Fruit fly (Drosophila melanogaster) whole organism, embryonic: ENCODE results near the gene fmt.

ENCODE experiments used
- Ada2b ChIP-seq: fragments of 200-800 bp; sonication (Bioruptor generic); IDR thresholded peaks from 2 replicates; pipeline ENCODE4 v1.3.6; 2022; ENCODE audit warnings: missing biosample characterization, missing genetic modification characterization
- CG11456 ChIP-seq: fragments of 200-800 bp; sonication (Bioruptor generic); IDR thresholded peaks from 3 replicates; pipeline ENCODE4 v1.3.6; 2022; ENCODE audit warnings: missing biosample characterization, missing genetic modification characterization
- CG12769 ChIP-seq: fragments of 200-800 bp; sonication (Bioruptor generic); optimal IDR thresholded peaks from 2 replicates; lab custom pipeline; 2019; ENCODE audit warnings: missing biosample characterization, mild to moderate bottlenecking, missing genetic modification characterization, moderate library complexity
- CG1529 ChIP-seq: fragments of 200-800 bp; sonication (Bioruptor generic); optimal IDR thresholded peaks from 3 replicates; lab custom pipeline; 2018; ENCODE audit warnings: missing biosample characterization, missing genetic modification characterization
- CG4282 ChIP-seq: fragments of 200-800 bp; sonication (Bioruptor generic); optimal IDR thresholded peaks from 2 replicates; lab custom pipeline; 2016; ENCODE audit warnings: missing biosample characterization, missing genetic modification characterization
- CG5953 ChIP-seq: fragments of 200-800 bp; sonication (Bioruptor generic); IDR thresholded peaks from 2 replicates; pipeline ENCODE4 v1.3.6; 2022; ENCODE audit warnings: missing biosample characterization, missing genetic modification characterization
- CG8359 ChIP-seq: fragments of 200-800 bp; sonication (Bioruptor generic); optimal IDR thresholded peaks from 2 replicates; lab custom pipeline; 2017; ENCODE audit warnings: missing biosample characterization, mild to moderate bottlenecking, missing genetic modification characterization, borderline replicate concordance
- Dad ChIP-seq: fragments of 200-800 bp; sonication (Bioruptor generic); optimal IDR thresholded peaks from 3 replicates; lab custom pipeline; 2016; ENCODE audit warnings: missing biosample characterization, missing genetic modification characterization
- Ets65A ChIP-seq: fragments of 200-800 bp; sonication (Bioruptor generic); peaks from one replicate; lab custom pipeline; 2016; ENCODE audit warnings: missing biosample characterization, missing genetic modification characterization
- HLH3B ChIP-seq: fragments of 200-800 bp; sonication (Bioruptor generic); IDR thresholded peaks from 2 replicates; pipeline ENCODE4 v1.3.6; 2022; ENCODE audit warnings: missing biosample characterization, missing genetic modification characterization
- cg ChIP-seq: fragments of 200-800 bp; sonication (Bioruptor generic); optimal IDR thresholded peaks from 3 replicates; lab custom pipeline; 2019; ENCODE audit warnings: missing biosample characterization, mild to moderate bottlenecking, missing genetic modification characterization, moderate library complexity
- her ChIP-seq: fragments of 200-800 bp; sonication (Bioruptor generic); optimal IDR thresholded peaks from 2 replicates; lab custom pipeline; 2016; ENCODE audit warnings: missing biosample characterization, missing genetic modification characterization
- sens ChIP-seq: fragments of 200-800 bp; sonication (Bioruptor generic); peaks from one replicate; lab custom pipeline; 2016; ENCODE audit warnings: missing biosample characterization, missing genetic modification characterization
- unc-4 ChIP-seq: fragments of 200-800 bp; sonication (Bioruptor generic); IDR thresholded peaks from 2 replicates; pipeline ENCODE4 v1.3.6; 2022; ENCODE audit warnings: missing biosample characterization, missing genetic modification characterization; ENCODE audit not compliant: partially characterized antibody

Gene fmt

DNA sequence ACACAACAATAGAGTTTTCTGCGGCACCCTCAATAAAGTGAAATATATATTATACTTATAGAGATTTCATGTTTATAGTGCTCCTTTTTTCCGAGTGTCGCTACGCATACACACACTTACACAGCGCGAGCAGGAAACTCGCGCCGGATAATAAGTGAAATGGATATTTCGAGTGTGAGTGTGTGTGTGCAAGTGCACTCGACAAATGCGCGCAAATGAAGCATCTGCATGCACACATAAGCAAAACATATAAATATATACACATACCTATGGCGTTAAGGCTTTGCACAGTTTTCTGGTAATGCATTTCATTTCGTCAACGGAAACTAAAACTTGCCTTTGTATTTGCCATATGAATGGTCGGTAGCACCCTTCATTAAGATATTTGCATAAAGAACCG is 58.2 kb downstream of the fmt start:
- TF ChIP-seq CG12769 (tag; lab: Kevin White, UChicago) = no peak
- peak; percentile 5 for TF ChIP-seq cg (GFP tag; lab: Kevin White, UChicago)
- TF ChIP-seq CG8359 (GFP tag; lab: Kevin White, UChicago) = no peak
- TF ChIP-seq CG11456 (GFP tag; lab: Robert Waterston, UW) = no peak
- TF ChIP-seq unc-4 (GFP tag; lab: Robert Waterston, UW) = no peak
- no peak for TF ChIP-seq her (GFP tag; lab: Kevin White, UChicago)
- peak; percentile 91 for TF ChIP-seq Ets65A (GFP tag; lab: Kevin White, UChicago)
- TF ChIP-seq Ada2b (GFP tag; lab: Robert Waterston, UW) = no peak
- TF ChIP-seq sens (GFP tag; lab: Kevin White, UChicago) = peak; percentile 24
- TF ChIP-seq HLH3B (GFP tag; lab: Robert Waterston, UW) = no peak
- no peak for TF ChIP-seq Dad (GFP tag; lab: Kevin White, UChicago)
- no peak for TF ChIP-seq CG1529
- no peak for TF ChIP-seq CG4282 (GFP tag; lab: Kevin White, UChicago)
- no peak for TF ChIP-seq CG5953 (GFP tag; lab: Robert Waterston, UW)
